Worm (Caenorhabditis elegans): ENCODE results near the gene nhr-239.
"Not testable (repeated sequence)": the region's sequence is repeated elsewhere in the genome, so short reads cannot be mapped to it uniquely, and the experiment has no call there.

- TF ChIP-seq nhr-77 (tag; optimal IDR thresholded peaks at IDR 0.05); nhr-11 (tag; optimal IDR thresholded peaks at IDR 0.05); rnt-1 (tag; optimal IDR thresholded peaks at IDR 0.05); sup-37 (GFP tag; optimal IDR thresholded peaks at IDR 0.05); fkh-10 (GFP tag; optimal IDR thresholded peaks at IDR 0.05); lin-15B (tag; optimal IDR thresholded peaks at IDR 0.05); elt-2 (tag; optimal IDR thresholded peaks at IDR 0.05): not testable (repeated sequence)
Measured at ce11 chrIII:2607717-2608116, 46.2 kb downstream of the nhr-239 start, which contains the start of gene Y71H2B.5.

All from whole organism, L1 larva.